Worm (Caenorhabditis elegans) whole organism, young adult: ENCODE results near the gene djr-1.1.

Experiments
- T26A5.8 ChIP-seq: sonication (generic microtip); optimal IDR thresholded peaks from 2 replicates; lab custom pipeline; 2016; ENCODE audit warnings: missing genetic modification characterization, missing compliant biosample characterization
- Y56A3A.18 ChIP-seq: fragments of 200-800 bp; sonication (Bioruptor generic); IDR thresholded peaks from 2 replicates; pipeline ENCODE4 v1.3.6; 2022; ENCODE audit warnings: missing genetic modification reagents, missing genetic modification characterization, missing compliant biosample characterization
- akir-1 ChIP-seq: fragments of 200-800 bp; sonication (Bioruptor generic); optimal IDR thresholded peaks from 2 replicates; lab custom pipeline; 2018; ENCODE audit warnings: mild to moderate bottlenecking, missing genetic modification characterization, moderate library complexity, missing compliant biosample characterization
- ccch-3 ChIP-seq: fragments of 200-800 bp; sonication (Bioruptor generic); optimal IDR thresholded peaks from 2 replicates; lab custom pipeline; 2018; ENCODE audit warnings: mild to moderate bottlenecking, missing genetic modification characterization, missing compliant biosample characterization
- ets-4 ChIP-seq: fragments of 200-800 bp; sonication (Bioruptor generic); optimal IDR thresholded peaks from 2 replicates; lab custom pipeline; 2018; ENCODE audit warnings: mild to moderate bottlenecking, missing genetic modification characterization, missing compliant biosample characterization
- nhr-120 ChIP-seq: fragments of 200-800 bp; sonication (Bioruptor generic); IDR thresholded peaks from 2 replicates; pipeline ENCODE4 v1.3.6; 2022; ENCODE audit warnings: missing genetic modification characterization, missing compliant biosample characterization
- nhr-27 ChIP-seq: fragments of 200-800 bp; sonication (Bioruptor generic); optimal IDR thresholded peaks from 2 replicates; lab custom pipeline; 2018; ENCODE audit warnings: mild to moderate bottlenecking, missing genetic modification characterization, moderate library complexity, missing compliant biosample characterization
- repo-1 ChIP-seq: sonication (generic microtip); optimal IDR thresholded peaks from 2 replicates; lab custom pipeline; 2017; ENCODE audit warnings: mild to moderate bottlenecking, missing genetic modification characterization, missing compliant biosample characterization
- snpc-4 ChIP-seq, 5 experiments: fragments of 150-350 bp in 1 of 5; sonication (generic microtip) in 4 of 5; optimal IDR thresholded peaks; 2 replicates each; lab custom pipeline; 2014 to 2018; ENCODE audit warnings: missing genetic modification characterization in 5 of 5, missing biosample characterization in 3 of 5, antibody characterized with exemption in 2 of 5, mild to moderate bottlenecking in 2 of 5, missing compliant biosample characterization in 2 of 5, missing genotype in 2 of 5, moderate library complexity in 2 of 5, missing genetic modification reagents in 1 of 5

DNA sequence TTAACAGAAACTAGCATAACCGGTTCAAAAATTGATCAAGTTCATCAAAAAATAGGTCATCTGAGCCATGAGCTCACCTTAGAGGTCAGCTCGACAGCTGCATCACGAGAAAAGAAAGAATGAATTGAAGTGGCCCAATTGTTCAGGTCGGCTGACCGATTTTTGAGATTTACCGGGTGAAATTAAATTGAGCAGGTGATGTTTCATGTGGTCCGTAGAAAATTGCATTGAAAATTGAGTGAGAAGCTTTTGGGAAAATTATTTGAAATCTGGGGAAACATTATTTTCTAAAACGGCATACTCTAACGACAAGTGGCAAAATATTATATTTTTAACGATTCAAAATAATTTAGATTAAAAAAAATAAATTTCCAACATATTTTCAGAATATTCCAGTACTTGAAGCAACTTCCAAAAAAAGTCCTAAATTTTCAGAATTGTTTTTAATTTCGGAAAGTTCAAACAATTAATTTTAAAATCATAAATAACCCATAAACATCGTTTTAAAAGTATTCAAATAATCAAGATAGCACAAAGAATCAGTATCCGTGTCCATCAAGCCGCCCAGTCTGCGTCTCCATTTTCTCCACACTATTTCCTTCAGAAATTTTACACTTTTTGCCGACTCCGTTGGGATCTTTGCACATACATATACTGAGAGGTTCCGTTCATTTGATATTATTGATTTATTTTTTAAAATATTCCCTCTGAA, 35.4 kb downstream of the djr-1.1 start, which contains the start of gene sgcb-1:
- TF ChIP-seq Y56A3A.18 (GFP tag; lab: Robert Waterston, UW) (no peak), nhr-27 (no peak), nhr-120 (GFP tag; lab: Robert Waterston, UW) (no peak), ccch-3 (GFP tag; lab: Kevin White, UChicago) (no peak), akir-1 (GFP tag; lab: Kevin White, UChicago) (no peak), T26A5.8 (tag; lab: Kevin White, UChicago) (no peak), repo-1 (tag; lab: Kevin White, UChicago) (no peak), ets-4 (GFP tag; lab: Kevin White, UChicago) (no peak), snpc-4 (GFP tag; optimal IDR thresholded peaks at IDR 0.05; lab: Kevin White, UChicago) (no peak), snpc-4 (tag; optimal IDR thresholded peaks at IDR 0.05; lab: Kevin White, UChicago) (no peak)
